Worm (Caenorhabditis elegans) whole organism, L4 larva: ENCODE results near the gene ZK616.2.

Experiments
- D1046.2 ChIP-seq: fragments of 200-800 bp; sonication (Bioruptor generic); IDR thresholded peaks from 2 replicates; pipeline ENCODE4 v1.3.6; 2022; ENCODE audit warnings: missing genetic modification characterization, missing compliant biosample characterization
- F26F4.8 ChIP-seq: fragments of 200-800 bp; sonication (Bioruptor generic); conservative IDR thresholded peaks from 2 replicates; pipeline ENCODE4 v1.3.6; 2022; ENCODE audit warnings: missing genetic modification characterization, missing compliant biosample characterization
- R02D3.7 ChIP-seq: fragments of 150-350 bp; sonication (generic microtip); optimal IDR thresholded peaks from 3 replicates; lab custom pipeline; 2014; ENCODE audit warnings: missing biosample characterization, missing genetic modification characterization
- ZK337.2 ChIP-seq: fragments of 200-800 bp; sonication (Bioruptor generic); IDR thresholded peaks from 2 replicates; pipeline ENCODE4 v1.3.6; 2022; ENCODE audit warnings: missing genetic modification reagents, missing genetic modification characterization, missing compliant biosample characterization
- aly-2 ChIP-seq: sonication (generic microtip); optimal IDR thresholded peaks from 2 replicates; lab custom pipeline; 2018; ENCODE audit warnings: missing biosample characterization, missing genetic modification characterization
- arid-1 ChIP-seq: fragments of 200-800 bp; sonication (Bioruptor generic); conservative IDR thresholded peaks from 2 replicates; pipeline ENCODE4 v1.3.6; 2022; ENCODE audit warnings: missing genetic modification reagents, missing genetic modification characterization, missing compliant biosample characterization
- ceh-20 ChIP-seq: fragments of 200-800 bp; sonication (Bioruptor generic); IDR thresholded peaks from 2 replicates; pipeline ENCODE4 v1.3.6; 2022; ENCODE audit warnings: missing genetic modification reagents, missing genetic modification characterization, missing compliant biosample characterization
- ceh-32 ChIP-seq: sonication (generic microtip); optimal IDR thresholded peaks from 2 replicates; lab custom pipeline; 2016; ENCODE audit warnings: mild to moderate bottlenecking, missing genetic modification characterization, missing compliant biosample characterization; ENCODE audit not compliant: poor library complexity
- ceh-44 ChIP-seq: fragments of 200-800 bp; sonication (Bioruptor generic); IDR thresholded peaks from 2 replicates; pipeline ENCODE4 v1.3.6; 2022; ENCODE audit warnings: missing genetic modification reagents, missing genetic modification characterization, missing compliant biosample characterization
- ceh-62 ChIP-seq: sonication (generic microtip); optimal IDR thresholded peaks from 2 replicates; lab custom pipeline; 2017; ENCODE audit warnings: missing biosample characterization, missing genetic modification characterization
- ceh-82 ChIP-seq: sonication (generic microtip); optimal IDR thresholded peaks from 2 replicates; lab custom pipeline; 2017; ENCODE audit warnings: missing biosample characterization, missing genetic modification characterization
- daf-16 ChIP-seq, 3 experiments: sonication (generic microtip); optimal IDR thresholded peaks; 2 replicates each; lab custom pipeline; 2016 to 2017; ENCODE audit warnings: missing genetic modification characterization in 3 of 3, missing genetic modification reagents in 3 of 3, mild to moderate bottlenecking in 2 of 3, missing compliant biosample characterization in 2 of 3, missing biosample characterization in 1 of 3, moderate library complexity in 1 of 3
- dmd-6 ChIP-seq: fragments of 200-800 bp; sonication (Bioruptor generic); IDR thresholded peaks from 2 replicates; pipeline ENCODE4 v1.3.6; 2022; ENCODE audit warnings: missing genetic modification reagents, missing genetic modification characterization, missing compliant biosample characterization
- dmd-8 ChIP-seq: fragments of 200-800 bp; sonication (Bioruptor generic); IDR thresholded peaks from 2 replicates; pipeline ENCODE4 v1.3.6; 2022; ENCODE audit warnings: missing genetic modification characterization, missing compliant biosample characterization
- dmd-9 ChIP-seq: fragments of 200-800 bp; sonication (Bioruptor generic); IDR thresholded peaks from 2 replicates; pipeline ENCODE4 v1.3.6; 2022; ENCODE audit warnings: missing genetic modification reagents, missing genetic modification characterization, missing compliant biosample characterization
- dpl-1 ChIP-seq: fragments of 150-350 bp; optimal IDR thresholded peaks from 2 replicates; lab custom pipeline; 2014; ENCODE audit warnings: missing biosample characterization, missing genetic modification reagents, missing genetic modification characterization
- dve-1 ChIP-seq: sonication (generic microtip); optimal IDR thresholded peaks from 2 replicates; lab custom pipeline; 2017; ENCODE audit warnings: antibody characterized with exemption, mild to moderate bottlenecking, missing genetic modification characterization, missing compliant biosample characterization; ENCODE audit not compliant: insufficient read depth
- fos-1 ChIP-seq: fragments of 150-350 bp; optimal IDR thresholded peaks from 2 replicates; lab custom pipeline; 2014; ENCODE audit warnings: missing biosample characterization, missing genetic modification characterization
- gei-8 ChIP-seq: fragments of 200-800 bp; sonication (Bioruptor generic); optimal IDR thresholded peaks from 2 replicates; lab custom pipeline; 2018; ENCODE audit warnings: mild to moderate bottlenecking, missing genetic modification characterization, missing compliant biosample characterization
- hif-1 ChIP-seq, 2 experiments: sonication (generic microtip); optimal IDR thresholded peaks; 2 replicates each; lab custom pipeline; 2016 to 2017; ENCODE audit warnings: missing compliant biosample characterization in 2 of 2, missing genetic modification characterization in 2 of 2, missing genetic modification reagents in 2 of 2, missing genotype in 2 of 2, mild to moderate bottlenecking in 1 of 2
- hlh-11 ChIP-seq: fragments of 200-800 bp; sonication (Bioruptor generic); optimal IDR thresholded peaks from 2 replicates; lab custom pipeline; 2018; ENCODE audit warnings: mild to moderate bottlenecking, missing genetic modification characterization, missing compliant biosample characterization
- hmg-1.1 ChIP-seq: fragments of 200-800 bp; sonication (Bioruptor generic); IDR thresholded peaks from 2 replicates; pipeline ENCODE4 v1.3.6; 2022; ENCODE audit warnings: missing genetic modification reagents, missing genetic modification characterization, missing compliant biosample characterization
- lin-38 ChIP-seq: fragments of 200-800 bp; sonication (Bioruptor generic); IDR thresholded peaks from 2 replicates; pipeline ENCODE4 v1.3.6; 2022; ENCODE audit warnings: missing genetic modification reagents, missing genetic modification characterization, missing compliant biosample characterization
- lsy-2 ChIP-seq, 2 experiments: fragments of 150-350 bp in 1 of 2; sonication (generic microtip) in 1 of 2; optimal IDR thresholded peaks; 2 replicates each; lab custom pipeline; 2014 to 2017; ENCODE audit warnings: missing biosample characterization in 2 of 2, missing genetic modification characterization in 2 of 2
- madf-5 ChIP-seq, 2 experiments: fragments of 200-800 bp; sonication (Bioruptor generic); IDR thresholded peaks; 2 replicates each; pipeline ENCODE4 v1.3.6; 2022; ENCODE audit warnings: missing compliant biosample characterization in 2 of 2, missing genetic modification characterization in 2 of 2
- madf-9 ChIP-seq: fragments of 200-800 bp; sonication (Bioruptor generic); conservative IDR thresholded peaks from 2 replicates; pipeline ENCODE4 v1.3.6; 2022; ENCODE audit warnings: missing genetic modification reagents, missing genetic modification characterization, missing compliant biosample characterization
- mdt-29 ChIP-seq: fragments of 200-800 bp; sonication (Bioruptor generic); IDR thresholded peaks from 2 replicates; pipeline ENCODE4 v1.3.6; 2022; ENCODE audit warnings: missing genetic modification reagents, missing genetic modification characterization, missing compliant biosample characterization
- mep-1 ChIP-seq: fragments of 150-350 bp; sonication (generic microtip); optimal IDR thresholded peaks from 3 replicates; lab custom pipeline; 2014; ENCODE audit warnings: missing biosample characterization, missing genetic modification characterization
- mes-2 ChIP-seq: sonication (generic microtip); optimal IDR thresholded peaks from 2 replicates; lab custom pipeline; 2016; ENCODE audit warnings: missing genotype, mild to moderate bottlenecking, missing genetic modification characterization, missing compliant biosample characterization; ENCODE audit not compliant: poor library complexity, severe bottlenecking
- mxl-3 ChIP-seq: fragments of 200-800 bp; sonication (Bioruptor generic); optimal IDR thresholded peaks from 2 replicates; lab custom pipeline; 2018; ENCODE audit warnings: mild to moderate bottlenecking, missing genetic modification characterization, missing compliant biosample characterization
- nhr-102 ChIP-seq: sonication (generic microtip); optimal IDR thresholded peaks from 2 replicates; lab custom pipeline; 2016; ENCODE audit warnings: mild to moderate bottlenecking, missing genetic modification characterization, moderate library complexity, missing compliant biosample characterization
- nhr-25 ChIP-seq: sonication (generic microtip); optimal IDR thresholded peaks from 2 replicates; lab custom pipeline; 2017; ENCODE audit warnings: missing genetic modification characterization, mild to moderate bottlenecking, missing compliant biosample characterization, antibody characterized with exemption, moderate library complexity, borderline replicate concordance; ENCODE audit not compliant: insufficient read depth
- nhr-48 ChIP-seq: sonication (generic microtip); optimal IDR thresholded peaks from 2 replicates; lab custom pipeline; 2016; ENCODE audit warnings: mild to moderate bottlenecking, missing genetic modification characterization, missing compliant biosample characterization
- nhr-6 ChIP-seq: fragments of 150-350 bp; optimal IDR thresholded peaks from 2 replicates; lab custom pipeline; 2014; ENCODE audit warnings: missing biosample characterization, missing genetic modification characterization
- nhr-77 ChIP-seq: fragments of 150-350 bp; optimal IDR thresholded peaks from 2 replicates; lab custom pipeline; 2014; ENCODE audit warnings: missing biosample characterization, missing genetic modification characterization
- pha-4 ChIP-seq, 2 experiments: fragments of 150-350 bp in 1 of 2; fragments of 200-800 bp in 1 of 2; sonication (Bioruptor generic) in 1 of 2; IDR thresholded peaks in 1 of 2; optimal IDR thresholded peaks in 1 of 2; 2 replicates each; pipeline versions ENCODE4 v1.3.6 to Lab custom; 2014 to 2022; ENCODE audit warnings: missing genetic modification characterization in 2 of 2, missing genetic modification reagents in 2 of 2, missing biosample characterization in 1 of 2, missing compliant biosample characterization in 1 of 2
- php-3 ChIP-seq: fragments of 200-800 bp; sonication (Bioruptor generic); IDR thresholded peaks from 2 replicates; pipeline ENCODE4 v1.3.6; 2022; ENCODE audit warnings: missing genetic modification reagents, missing genetic modification characterization, missing compliant biosample characterization
- pqm-1 ChIP-seq: sonication (generic microtip); optimal IDR thresholded peaks from 2 replicates; lab custom pipeline; 2017; ENCODE audit warnings: missing biosample characterization, missing genetic modification characterization
- set-16 ChIP-seq: fragments of 200-800 bp; sonication (Bioruptor generic); IDR thresholded peaks from 2 replicates; pipeline ENCODE4 v1.3.6; 2022; ENCODE audit warnings: missing genetic modification reagents, missing genetic modification characterization, missing compliant biosample characterization
- snpc-1.2 ChIP-seq: fragments of 200-800 bp; sonication (Bioruptor generic); IDR thresholded peaks from 2 replicates; pipeline ENCODE4 v1.3.6; 2022; ENCODE audit warnings: missing genetic modification reagents, missing genetic modification characterization, missing compliant biosample characterization
- spr-1 ChIP-seq: sonication (generic microtip); optimal IDR thresholded peaks from 2 replicates; lab custom pipeline; 2016; ENCODE audit warnings: mild to moderate bottlenecking, missing genetic modification characterization, missing compliant biosample characterization
- spr-3 ChIP-seq: fragments of 200-800 bp; sonication (Bioruptor generic); optimal IDR thresholded peaks from 2 replicates; lab custom pipeline; 2018; ENCODE audit warnings: mild to moderate bottlenecking, missing genetic modification characterization, missing compliant biosample characterization
- tra-1 ChIP-seq: fragments of 200-800 bp; sonication (Bioruptor generic); IDR thresholded peaks from 2 replicates; pipeline ENCODE4 v1.3.6; 2022; ENCODE audit warnings: missing genetic modification reagents, missing genetic modification characterization, missing compliant biosample characterization
- unc-62 ChIP-seq, 3 experiments: fragments of 150-350 bp in 1 of 3; sonication (generic microtip); optimal IDR thresholded peaks in 2 of 3; peaks in 1 of 3; 1 replicate in 1 of 3; 2 replicates in 2 of 3; lab custom pipeline; 2014 to 2017; ENCODE audit warnings: missing biosample characterization in 3 of 3, missing genetic modification characterization in 3 of 3, missing genetic modification reagents in 3 of 3, missing genotype in 1 of 3
- vab-7 ChIP-seq: fragments of 200-800 bp; sonication (Bioruptor generic); IDR thresholded peaks from 2 replicates; pipeline ENCODE4 v1.3.6; 2022; ENCODE audit warnings: missing genetic modification reagents, missing genetic modification characterization, missing compliant biosample characterization
- zfp-2 ChIP-seq: sonication (generic microtip); optimal IDR thresholded peaks from 2 replicates; lab custom pipeline; 2016; ENCODE audit warnings: mild to moderate bottlenecking, missing genetic modification characterization, missing compliant biosample characterization
- ztf-7 ChIP-seq: fragments of 150-350 bp; optimal IDR thresholded peaks from 2 replicates; lab custom pipeline; 2014; ENCODE audit warnings: missing biosample characterization, missing genetic modification characterization

The ZK616.2 gene

ce11 chrIV:5364135-5364609, 33.5 kb upstream of the ZK616.2 start, which contains the start of the genes hda-6 and F41H10.4 (continued):
- TF ChIP-seq nhr-102 (tag; lab: Kevin White, UChicago), result peak; percentile 9
- peak; percentile 18 for TF ChIP-seq spr-1 (tag; lab: Kevin White, UChicago)
- no peak for TF ChIP-seq nhr-25 (tag; lab: Kevin White, UChicago)
- TF ChIP-seq D1046.2 (GFP tag; lab: Robert Waterston, UW), result no peak
- peak; percentile 69 for TF ChIP-seq dve-1
- TF ChIP-seq snpc-1.2 (GFP tag; lab: Robert Waterston, UW), result peak; percentile 67; the same call in 1 of the 2 replicates
- TF ChIP-seq ceh-44 (GFP tag; lab: Robert Waterston, UW), result no peak
- peak; percentile 68 for TF ChIP-seq mxl-3
- TF ChIP-seq pha-4 (GFP tag; IDR thresholded peaks at IDR 0.05; lab: Robert Waterston, UW), result no peak
- TF ChIP-seq pha-4 (tag; optimal IDR thresholded peaks at IDR 0.05; lab: Kevin White, UChicago), result peak; percentile 81
- peak; percentile 89 for TF ChIP-seq dpl-1 (GFP tag; lab: Kevin White, UChicago)
- peak; percentile 73; the same call in 1 of the 2 replicates for TF ChIP-seq dmd-9 (GFP tag; lab: Robert Waterston, UW)
- no peak for TF ChIP-seq aly-2
- peak; percentile 66 for TF ChIP-seq nhr-6
- TF ChIP-seq php-3 (GFP tag; lab: Robert Waterston, UW), result no peak
- peak in 1 of 2 experiments; percentile 83 for TF ChIP-seq daf-16 (GFP tag; optimal IDR thresholded peaks at IDR 0.05; lab: Kevin White, UChicago)
- peak; percentile 71 for TF ChIP-seq daf-16 (tag; optimal IDR thresholded peaks at IDR 0.05; lab: Kevin White, UChicago)
- peak in 1 of 2 experiments; percentile 78 for TF ChIP-seq hif-1 (tag; optimal IDR thresholded peaks at IDR 0.05; lab: Kevin White, UChicago)
- peak; percentile 97 for TF ChIP-seq mes-2 (tag; lab: Kevin White, UChicago)
- no peak for TF ChIP-seq dmd-8 (GFP tag; lab: Robert Waterston, UW)
- no peak for TF ChIP-seq R02D3.7
- no peak for TF ChIP-seq ceh-62
- TF ChIP-seq dmd-6 (GFP tag; lab: Robert Waterston, UW), result peak; percentile 35
- TF ChIP-seq zfp-2, result no peak
- TF ChIP-seq spr-3 (GFP tag; lab: Kevin White, UChicago), result no peak
- no peak for TF ChIP-seq gei-8 (GFP tag; lab: Kevin White, UChicago)
- TF ChIP-seq nhr-48 (tag; lab: Kevin White, UChicago), result no peak
- TF ChIP-seq mep-1 (tag; lab: Kevin White, UChicago), result peak; percentile 77
- no peak for TF ChIP-seq ceh-20 (GFP tag; lab: Robert Waterston, UW)
- peak; percentile 72 for TF ChIP-seq hlh-11 (tag; lab: Kevin White, UChicago)
- no peak for TF ChIP-seq mdt-29
- TF ChIP-seq lin-38 (GFP tag; lab: Robert Waterston, UW), result peak; percentile 79
- no peak for TF ChIP-seq ceh-82 (tag; lab: Kevin White, UChicago)
- no peak for TF ChIP-seq hmg-1.1 (GFP tag; lab: Robert Waterston, UW)
- TF ChIP-seq arid-1 (GFP tag; lab: Robert Waterston, UW), result 0 out of 2 replicates have a peak, but pooled peaks have one; percentile 27
- no peak for TF ChIP-seq madf-5 (GFP tag; IDR thresholded peaks at IDR 0.05; lab: Robert Waterston, UW)
- TF ChIP-seq unc-62 (GFP tag; optimal IDR thresholded peaks at IDR 0.05 in 1 of 2; lab: Kevin White, UChicago), result peak in 1 of 2 experiments; percentile 81
- TF ChIP-seq unc-62 (tag; optimal IDR thresholded peaks at IDR 0.05; lab: Kevin White, UChicago), result no peak
- TF ChIP-seq madf-9 (GFP tag; lab: Robert Waterston, UW), result 0 out of 2 replicates have a peak, but pooled peaks have one; percentile 38
- no peak for TF ChIP-seq fos-1 (tag; lab: Kevin White, UChicago)
- TF ChIP-seq nhr-77 (tag; lab: Kevin White, UChicago), result no peak
- no peak for TF ChIP-seq vab-7
- TF ChIP-seq set-16 (GFP tag; lab: Robert Waterston, UW), result no peak
- TF ChIP-seq F26F4.8, result no peak
- TF ChIP-seq ztf-7, result no peak
- no peak for TF ChIP-seq tra-1 (GFP tag; lab: Robert Waterston, UW)
- TF ChIP-seq ZK337.2 (GFP tag; lab: Robert Waterston, UW), result peak; percentile 40; the same call in 1 of the 2 replicates
- TF ChIP-seq lsy-2 (tag; optimal IDR thresholded peaks at IDR 0.05; lab: Kevin White, UChicago), result peak in 1 of 2 experiments; percentile 91
- no peak for TF ChIP-seq ceh-32
- no peak for TF ChIP-seq pqm-1
- TF ChIP-seq, all 104 proteins: peak for 31
